Fruit fly (Drosophila melanogaster) whole organism, prepupa: ENCODE results near the gene Ssdp.

Experiments
- Blimp-1 ChIP-seq: fragments of 200-800 bp; sonication (Bioruptor generic); optimal IDR thresholded peaks from 3 replicates; lab custom pipeline; 2017; ENCODE audit warnings: missing biosample characterization, missing genetic modification characterization, mild to moderate bottlenecking, moderate library complexity, missing genetic modification reagents
- CG10631 ChIP-seq: fragments of 200-800 bp; sonication (Bioruptor generic); optimal IDR thresholded peaks from 2 replicates; lab custom pipeline; 2016; ENCODE audit warnings: missing biosample characterization, missing genetic modification characterization
- CG11762 ChIP-seq: fragments of 200-800 bp; sonication (Bioruptor generic); optimal IDR thresholded peaks from 3 replicates; lab custom pipeline; 2016; ENCODE audit warnings: missing biosample characterization, missing genetic modification characterization; ENCODE audit not compliant: insufficient read depth
- CG11902 ChIP-seq: fragments of 200-800 bp; sonication (Bioruptor generic); optimal IDR thresholded peaks from 3 replicates; lab custom pipeline; 2016; ENCODE audit warnings: missing biosample characterization, missing genetic modification characterization
- CG1621 ChIP-seq: fragments of 200-800 bp; sonication (Bioruptor generic); optimal IDR thresholded peaks from 3 replicates; lab custom pipeline; 2018; ENCODE audit warnings: missing biosample characterization, mild to moderate bottlenecking, missing genetic modification characterization
- CG16779 ChIP-seq: fragments of 200-800 bp; sonication (Bioruptor generic); optimal IDR thresholded peaks from 3 replicates; lab custom pipeline; 2017; ENCODE audit warnings: missing biosample characterization, mild to moderate bottlenecking, missing genetic modification characterization
- CG3032 ChIP-seq: fragments of 200-800 bp; optimal IDR thresholded peaks from 2 replicates; lab custom pipeline; 2019; ENCODE audit warnings: missing biosample characterization, mild to moderate bottlenecking, missing genetic modification characterization, moderate library complexity
- CG31627 ChIP-seq: fragments of 200-800 bp; sonication (Bioruptor generic); optimal IDR thresholded peaks from 3 replicates; lab custom pipeline; 2016; ENCODE audit warnings: missing biosample characterization, missing genetic modification characterization
- CG32006 ChIP-seq: fragments of 200-800 bp; sonication (Bioruptor generic); optimal IDR thresholded peaks from 3 replicates; lab custom pipeline; 2017; ENCODE audit warnings: missing biosample characterization, mild to moderate bottlenecking, missing genetic modification characterization
- CG34406 ChIP-seq: fragments of 200-800 bp; sonication (Bioruptor generic); optimal IDR thresholded peaks from 3 replicates; lab custom pipeline; 2016; ENCODE audit warnings: missing biosample characterization, missing genetic modification characterization
- CG3919 ChIP-seq: fragments of 200-800 bp; sonication (Bioruptor generic); optimal IDR thresholded peaks from 3 replicates; lab custom pipeline; 2016; ENCODE audit warnings: missing biosample characterization, missing genetic modification characterization
- CG6163 ChIP-seq: fragments of 200-800 bp; sonication (Bioruptor generic); IDR thresholded peaks from 3 replicates; pipeline ENCODE4 v1.3.6; 2022; ENCODE audit warnings: missing biosample characterization, missing genetic modification characterization
- CG6276 ChIP-seq: fragments of 200-800 bp; sonication (Bioruptor generic); optimal IDR thresholded peaks from 2 replicates; lab custom pipeline; 2017; ENCODE audit warnings: missing biosample characterization, mild to moderate bottlenecking, missing genetic modification characterization
- CG7368 ChIP-seq: fragments of 200-800 bp; sonication (Bioruptor generic); optimal IDR thresholded peaks from 3 replicates; lab custom pipeline; 2016; ENCODE audit warnings: missing biosample characterization, missing genetic modification characterization
- CG8319 ChIP-seq: fragments of 200-800 bp; sonication (Bioruptor generic); optimal IDR thresholded peaks from 3 replicates; lab custom pipeline; 2016; ENCODE audit warnings: missing biosample characterization, missing genetic modification characterization
- CG8632 ChIP-seq: fragments of 200-800 bp; sonication (Bioruptor generic); optimal IDR thresholded peaks from 3 replicates; lab custom pipeline; 2016; ENCODE audit warnings: missing biosample characterization, missing genetic modification characterization
- Eip75B ChIP-seq: fragments of 200-800 bp; sonication (Bioruptor generic); optimal IDR thresholded peaks from 3 replicates; lab custom pipeline; 2016; ENCODE audit warnings: missing biosample characterization, missing genetic modification characterization
- Eip78C ChIP-seq: fragments of 200-800 bp; sonication (Bioruptor generic); peaks from one replicate; lab custom pipeline; 2016; ENCODE audit warnings: missing biosample characterization, missing genetic modification characterization
- Eip93F ChIP-seq: fragments of 200-800 bp; sonication (Bioruptor generic); optimal IDR thresholded peaks from 2 replicates; lab custom pipeline; 2016; ENCODE audit warnings: missing biosample characterization, mild to moderate bottlenecking, missing genetic modification characterization
- Ets21C ChIP-seq: fragments of 200-800 bp; sonication (Bioruptor generic); optimal IDR thresholded peaks from 3 replicates; lab custom pipeline; 2016; ENCODE audit warnings: missing biosample characterization, missing genetic modification characterization
- Ets96B ChIP-seq: fragments of 200-800 bp; optimal IDR thresholded peaks from 2 replicates; lab custom pipeline; 2019; ENCODE audit warnings: missing biosample characterization, mild to moderate bottlenecking, missing genetic modification characterization, moderate library complexity
- Gug ChIP-seq: fragments of 200-800 bp; sonication (Bioruptor generic); IDR thresholded peaks from 2 replicates; pipeline ENCODE4 v1.3.6; 2022; ENCODE audit warnings: missing biosample characterization, missing genetic modification characterization
- Hr38 ChIP-seq: sonication (Bioruptor generic); optimal IDR thresholded peaks from 2 replicates; lab custom pipeline; 2016; ENCODE audit warnings: missing biosample characterization, missing genetic modification characterization
- Hr39 ChIP-seq: fragments of 200-800 bp; sonication (Bioruptor generic); optimal IDR thresholded peaks from 2 replicates; lab custom pipeline; 2016; ENCODE audit warnings: missing biosample characterization, missing genetic modification characterization
- Lpt ChIP-seq: fragments of 200-800 bp; sonication (Bioruptor generic); optimal IDR thresholded peaks from 3 replicates; lab custom pipeline; 2016; ENCODE audit warnings: missing biosample characterization, missing genetic modification characterization
- Met ChIP-seq: fragments of 200-800 bp; sonication (Bioruptor generic); optimal IDR thresholded peaks from 3 replicates; lab custom pipeline; 2016; ENCODE audit warnings: missing biosample characterization, missing genetic modification characterization
- OdsH ChIP-seq: fragments of 200-800 bp; sonication (Bioruptor generic); optimal IDR thresholded peaks from 3 replicates; lab custom pipeline; 2016; ENCODE audit warnings: missing biosample characterization, missing genetic modification characterization
- Sox102F ChIP-seq: fragments of 200-800 bp; sonication (Bioruptor generic); optimal IDR thresholded peaks from 2 replicates; lab custom pipeline; 2016; ENCODE audit warnings: missing biosample characterization, mild to moderate bottlenecking, missing genetic modification characterization
- Sox14 ChIP-seq: fragments of 200-800 bp; sonication (Bioruptor generic); optimal IDR thresholded peaks from 3 replicates; lab custom pipeline; 2016; ENCODE audit warnings: missing biosample characterization, missing genetic modification characterization
- Sox15 ChIP-seq: fragments of 200-800 bp; sonication (Bioruptor generic); optimal IDR thresholded peaks from 3 replicates; lab custom pipeline; 2016; ENCODE audit warnings: missing biosample characterization, missing genetic modification characterization
- achi ChIP-seq: fragments of 200-800 bp; sonication (Bioruptor generic); optimal IDR thresholded peaks from 3 replicates; lab custom pipeline; 2016; ENCODE audit warnings: missing biosample characterization, missing genetic modification characterization
- acj6 ChIP-seq: fragments of 200-800 bp; sonication (Bioruptor generic); optimal IDR thresholded peaks from 3 replicates; lab custom pipeline; 2016; ENCODE audit warnings: missing biosample characterization, missing genetic modification characterization
- cyc ChIP-seq: fragments of 200-800 bp; sonication (Bioruptor generic); optimal IDR thresholded peaks from 3 replicates; lab custom pipeline; 2016; ENCODE audit warnings: missing biosample characterization, missing genetic modification characterization
- eg ChIP-seq: fragments of 200-800 bp; sonication (Bioruptor generic); IDR thresholded peaks from 3 replicates; pipeline ENCODE4 v1.3.6; 2022; ENCODE audit warnings: missing biosample characterization, missing genetic modification characterization
- fd85E ChIP-seq: fragments of 200-800 bp; sonication (Bioruptor generic); optimal IDR thresholded peaks from 3 replicates; lab custom pipeline; 2016; ENCODE audit warnings: missing biosample characterization, missing genetic modification characterization
- fkh ChIP-seq: fragments of 200-800 bp; sonication (Bioruptor generic); optimal IDR thresholded peaks from 3 replicates; lab custom pipeline; 2017; ENCODE audit warnings: missing biosample characterization, mild to moderate bottlenecking, missing genetic modification characterization, moderate library complexity
- lz ChIP-seq: fragments of 200-800 bp; sonication (Bioruptor generic); optimal IDR thresholded peaks from 3 replicates; lab custom pipeline; 2016; ENCODE audit warnings: missing biosample characterization, missing genetic modification characterization
- net ChIP-seq: fragments of 200-800 bp; sonication (Bioruptor generic); optimal IDR thresholded peaks from 3 replicates; lab custom pipeline; 2016; ENCODE audit warnings: missing biosample characterization, missing genetic modification characterization
- pdm3 ChIP-seq: fragments of 200-800 bp; sonication (Bioruptor generic); optimal IDR thresholded peaks from 3 replicates; lab custom pipeline; 2016; ENCODE audit warnings: missing biosample characterization, missing genetic modification characterization
- salr ChIP-seq, 2 experiments: fragments of 200-800 bp; sonication (Bioruptor generic); optimal IDR thresholded peaks; 3 replicates each; lab custom pipeline; 2016 to 2018; ENCODE audit warnings: missing biosample characterization in 2 of 2, missing genetic modification characterization in 2 of 2, mild to moderate bottlenecking in 1 of 2
- spab ChIP-seq: fragments of 200-800 bp; sonication (Bioruptor generic); optimal IDR thresholded peaks from 2 replicates; lab custom pipeline; 2017; ENCODE audit warnings: missing biosample characterization, mild to moderate bottlenecking, missing genetic modification characterization, missing genetic modification reagents
- ss ChIP-seq, 2 experiments: fragments of 200-800 bp; sonication (Bioruptor generic); optimal IDR thresholded peaks; 2 replicates in 1 of 2; 3 replicates in 1 of 2; lab custom pipeline; 2017 to 2018; ENCODE audit warnings: mild to moderate bottlenecking in 2 of 2, missing biosample characterization in 2 of 2, missing genetic modification characterization in 2 of 2, moderate library complexity in 1 of 2
- svp ChIP-seq: fragments of 200-800 bp; sonication (Bioruptor generic); peaks from one replicate; lab custom pipeline; 2016; ENCODE audit warnings: missing biosample characterization, missing genetic modification characterization
- topi ChIP-seq: fragments of 200-800 bp; sonication (Bioruptor generic); optimal IDR thresholded peaks from 3 replicates; lab custom pipeline; 2016; ENCODE audit warnings: missing biosample characterization, missing genetic modification characterization
- vri ChIP-seq: fragments of 200-800 bp; sonication (Bioruptor generic); optimal IDR thresholded peaks from 3 replicates; lab custom pipeline; 2016; ENCODE audit warnings: missing biosample characterization, mild to moderate bottlenecking, missing genetic modification characterization

Ssdp gene

DNA sequence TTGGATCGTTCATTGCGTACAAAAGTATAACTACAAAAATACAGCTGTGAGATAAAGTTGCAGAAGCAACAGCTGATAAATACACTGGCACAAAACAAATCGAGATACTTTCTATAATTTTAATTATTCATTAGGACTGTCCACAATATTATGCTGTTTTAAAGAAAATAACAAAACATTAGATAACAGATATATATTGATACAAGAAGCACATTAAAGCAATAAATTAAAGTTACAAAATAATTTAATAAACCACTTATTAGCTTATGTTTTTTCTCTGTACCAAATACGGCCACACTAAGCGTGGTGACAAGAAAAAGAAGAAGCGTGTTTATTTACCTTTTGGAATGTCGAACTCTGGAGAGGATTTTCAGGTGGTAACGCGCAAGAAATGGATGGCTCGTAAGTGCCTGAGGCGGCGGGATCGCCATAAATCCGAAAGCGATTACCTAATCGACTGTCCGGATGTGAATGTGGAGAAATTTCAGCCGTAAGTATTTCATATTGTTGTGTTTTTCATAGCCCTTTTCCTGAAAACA lies 20.9 kb upstream of the Ssdp start, which contains the start of the genes CG7988 and CG7183 (continued):
- peak; percentile 97 for TF ChIP-seq Sox15 (GFP tag; lab: Kevin White, UChicago)
- TF ChIP-seq Eip78C (GFP tag; lab: Kevin White, UChicago) = peak; percentile 99
- TF ChIP-seq Sox14 (GFP tag; lab: Kevin White, UChicago) = peak; percentile 98
- TF ChIP-seq CG1621 = peak; percentile 94
- TF ChIP-seq CG6276 (GFP tag; lab: Kevin White, UChicago) = peak; percentile 88
- peak; percentile 60 for TF ChIP-seq Hr38 (GFP tag; lab: Kevin White, UChicago)
- peak; percentile 97 for TF ChIP-seq Ets21C (GFP tag; lab: Kevin White, UChicago)
- TF ChIP-seq pdm3 = peak; percentile 99
- no peak for TF ChIP-seq fd85E (GFP tag; lab: Kevin White, UChicago)
- peak; percentile 98 for TF ChIP-seq Ets96B (tag; lab: Kevin White, UChicago)
- TF ChIP-seq CG3919 = peak; percentile 96
- peak; percentile 89 for TF ChIP-seq CG16779 (tag; lab: Kevin White, UChicago)
- peak; percentile 98 for TF ChIP-seq CG6163 (GFP tag; lab: Robert Waterston, UW)
- peak; percentile 98 for TF ChIP-seq acj6 (GFP tag; lab: Kevin White, UChicago)
- peak; percentile 99 for TF ChIP-seq svp
- TF ChIP-seq Lpt = peak; percentile 92
- TF ChIP-seq CG11762 (GFP tag; lab: Kevin White, UChicago) = peak; percentile 92
- TF ChIP-seq vri (GFP tag; lab: Kevin White, UChicago) = no peak
- TF ChIP-seq Blimp-1 (GFP tag; lab: Kevin White, UChicago) = peak; percentile 85
- TF ChIP-seq Gug = peak; percentile 99
- peak; percentile 97 for TF ChIP-seq net (GFP tag; lab: Kevin White, UChicago)
- peak; percentile 99 for TF ChIP-seq OdsH (GFP tag; lab: Kevin White, UChicago)
- TF ChIP-seq CG32006 (GFP tag; lab: Kevin White, UChicago) = peak; percentile 98
- peak; percentile 98 for TF ChIP-seq fkh (GFP tag; lab: Kevin White, UChicago)
- TF ChIP-seq Hr39 (GFP tag; lab: Kevin White, UChicago) = peak; percentile 98
- TF ChIP-seq, all 60 proteins: peak for 57

DNA sequence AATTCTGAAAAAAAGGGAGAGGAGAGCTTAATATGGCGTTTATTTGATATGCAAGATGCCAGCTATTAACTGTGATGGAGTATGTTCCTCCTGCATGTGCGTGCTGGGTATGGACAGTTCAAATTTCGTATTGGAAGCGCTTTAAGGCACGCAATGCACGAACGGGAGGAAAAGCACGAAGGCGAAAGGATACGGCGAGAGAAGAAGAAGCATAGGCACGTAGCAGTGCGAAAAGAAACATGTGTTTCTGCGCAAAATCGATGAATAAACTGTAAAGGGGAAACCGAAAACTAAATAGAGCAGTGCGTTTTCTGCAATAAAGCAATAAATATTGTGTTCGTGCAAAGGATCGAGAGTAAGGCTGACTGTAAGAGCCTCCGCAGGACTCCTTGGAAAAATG lies 16.5 kb upstream of the Ssdp start, which contains the start of gene CG14314:
Gene CG14314, plus strand, starts transcription at position 243 of the 400 bp plus-strand sequence.
- TF ChIP-seq CG3032 (no peak), CG11762 (GFP tag; lab: Kevin White, UChicago) (no peak), CG1621 (no peak), CG16779 (tag; lab: Kevin White, UChicago) (no peak), acj6 (GFP tag; lab: Kevin White, UChicago) (no peak), Ets96B (tag; lab: Kevin White, UChicago) (no peak), CG8632 (GFP tag; lab: Kevin White, UChicago) (no peak), lz (GFP tag; lab: Kevin White, UChicago) (no peak), Met (GFP tag; lab: Kevin White, UChicago) (no peak), achi (GFP tag; lab: Kevin White, UChicago) (no peak), Eip78C (GFP tag; lab: Kevin White, UChicago) (no peak), vri (GFP tag; lab: Kevin White, UChicago) (no peak), Sox102F (GFP tag; lab: Kevin White, UChicago) (no peak), CG34406 (no peak), topi (GFP tag; lab: Kevin White, UChicago) (no peak), cyc (GFP tag; lab: Kevin White, UChicago) (no peak), CG7368 (no peak)

DNA sequence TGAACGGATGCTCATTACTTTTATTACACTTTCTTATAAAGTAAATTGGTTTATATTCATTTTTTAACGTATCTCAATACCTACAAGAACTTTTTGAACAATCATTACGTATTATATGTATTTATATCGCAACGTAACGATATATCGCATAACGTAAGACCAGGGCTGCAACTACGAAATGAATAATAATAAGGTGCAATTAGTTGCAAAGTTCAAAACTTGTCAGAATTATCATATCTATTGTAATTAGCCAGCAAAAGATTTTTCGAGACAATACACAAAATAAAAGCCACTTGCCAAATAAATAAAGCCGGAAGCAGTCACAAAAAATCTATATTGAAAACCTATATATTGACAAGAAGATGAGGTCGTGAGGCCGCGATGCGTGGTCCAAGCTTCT lies 15.9 kb upstream of the Ssdp start:
- TF ChIP-seq svp (peak; percentile 81), CG11902 (GFP tag; lab: Kevin White, UChicago) (no peak), eg (GFP tag; lab: Robert Waterston, UW) (no peak), Hr39 (GFP tag; lab: Kevin White, UChicago) (peak; percentile 67), Sox102F (GFP tag; lab: Kevin White, UChicago) (peak; percentile 28), CG3919 (no peak), CG31627 (GFP tag; lab: Kevin White, UChicago) (peak; percentile 58), Sox15 (GFP tag; lab: Kevin White, UChicago) (no peak), fkh (GFP tag; lab: Kevin White, UChicago) (no peak), CG11762 (GFP tag; lab: Kevin White, UChicago) (no peak), Eip93F (GFP tag; lab: Kevin White, UChicago) (no peak), CG32006 (GFP tag; lab: Kevin White, UChicago) (peak; percentile 40), cyc (GFP tag; lab: Kevin White, UChicago) (peak; percentile 50), Lpt (peak; percentile 28), spab (GFP tag; lab: Kevin White, UChicago) (no peak), CG8319 (GFP tag; lab: Kevin White, UChicago) (no peak), ss (GFP tag; optimal IDR thresholded peaks at IDR 0.05; lab: Kevin White, UChicago) (no peak), Eip78C (GFP tag; lab: Kevin White, UChicago) (no peak), CG16779 (tag; lab: Kevin White, UChicago) (no peak), Eip75B (no peak), CG7368 (no peak), salr (GFP tag; optimal IDR thresholded peaks at IDR 0.05; lab: Kevin White, UChicago) (peak in 1 of 2 experiments; percentile 5), CG10631 (GFP tag; lab: Kevin White, UChicago) (peak; percentile 8), CG8632 (GFP tag; lab: Kevin White, UChicago) (no peak), CG6163 (GFP tag; lab: Robert Waterston, UW) (no peak), Ets21C (GFP tag; lab: Kevin White, UChicago) (peak; percentile 43)
